Worm (Caenorhabditis elegans) whole organism, late embryonic: ENCODE data around the gene T05B4.12.

ENCODE experiments used
- ama-1 ChIP-seq: fragments of 150-350 bp; optimal IDR thresholded peaks from 2 replicates; lab custom pipeline; 2014
- ceh-30 ChIP-seq: fragments of 150-350 bp; optimal IDR thresholded peaks from 2 replicates; lab custom pipeline; 2014; ENCODE audit warnings: missing biosample characterization, missing genetic modification characterization
- dmd-4 ChIP-seq: sonication (generic microtip); optimal IDR thresholded peaks from 2 replicates; lab custom pipeline; 2016; ENCODE audit warnings: borderline replicate concordance, missing genetic modification characterization, missing compliant biosample characterization
- elt-2 ChIP-seq: sonication (generic microtip); optimal IDR thresholded peaks from 2 replicates; lab custom pipeline; 2016; ENCODE audit warnings: missing genetic modification reagents, missing genetic modification characterization, missing compliant biosample characterization
- ets-4 ChIP-seq: sonication (generic microtip); optimal IDR thresholded peaks from 2 replicates; lab custom pipeline; 2016; ENCODE audit warnings: missing genetic modification characterization, missing compliant biosample characterization
- eyg-1 ChIP-seq: sonication (generic microtip); optimal IDR thresholded peaks from 2 replicates; lab custom pipeline; 2016; ENCODE audit warnings: missing genotype, missing genetic modification characterization, missing compliant biosample characterization
- hlh-15 ChIP-seq: sonication (generic microtip); optimal IDR thresholded peaks from 2 replicates; lab custom pipeline; 2016; ENCODE audit warnings: missing genetic modification characterization, missing compliant biosample characterization
- lin-11 ChIP-seq: fragments of 200-800 bp; sonication (Bioruptor generic); optimal IDR thresholded peaks from 2 replicates; lab custom pipeline; 2018; ENCODE audit warnings: mild to moderate bottlenecking, missing genetic modification characterization, missing compliant biosample characterization
- pag-3 ChIP-seq: sonication (generic microtip); optimal IDR thresholded peaks from 2 replicates; lab custom pipeline; 2016; ENCODE audit warnings: missing compliant biosample characterization, missing genetic modification characterization, borderline replicate concordance
- pha-2 ChIP-seq: sonication (generic microtip); optimal IDR thresholded peaks from 2 replicates; lab custom pipeline; 2017; ENCODE audit warnings: mild to moderate bottlenecking, missing genetic modification characterization, missing compliant biosample characterization
- pha-4 ChIP-seq: fragments of 150-350 bp; optimal IDR thresholded peaks from 2 replicates; lab custom pipeline; 2018; ENCODE audit warnings: missing biosample characterization, missing genetic modification reagents, missing genetic modification characterization
- sox-4 ChIP-seq: sonication (generic microtip); optimal IDR thresholded peaks from 2 replicates; lab custom pipeline; 2017; ENCODE audit warnings: mild to moderate bottlenecking, missing genetic modification characterization, inconsistent platforms, missing compliant biosample characterization
- tbx-7 ChIP-seq: sonication (generic microtip); optimal IDR thresholded peaks from 2 replicates; lab custom pipeline; 2016; ENCODE audit warnings: missing genotype, missing genetic modification characterization, missing compliant biosample characterization

- TF ChIP-seq pha-4 (tag; lab: Kevin White, UChicago), result no peak
- no peak for TF ChIP-seq dmd-4 (tag; lab: Kevin White, UChicago)
- TF ChIP-seq ceh-30 (tag; lab: Kevin White, UChicago), result no peak
- TF ChIP-seq eyg-1 (tag; lab: Kevin White, UChicago), result no peak
- TF ChIP-seq elt-2 (tag; lab: Kevin White, UChicago), result no peak
- TF ChIP-seq hlh-15 (tag; lab: Kevin White, UChicago), result no peak
- TF ChIP-seq tbx-7 (tag; lab: Kevin White, UChicago), result no peak
- no peak for TF ChIP-seq pha-2
- TF ChIP-seq ets-4 (tag; lab: Kevin White, UChicago), result no peak
- no peak for TF ChIP-seq lin-11 (tag; lab: Kevin White, UChicago)
- TF ChIP-seq pag-3 (tag; lab: Kevin White, UChicago), result no peak
- TF ChIP-seq sox-4 (tag; lab: Kevin White, UChicago), result no peak
- no peak for TF ChIP-seq ama-1 (lab: Kevin White, UChicago)
Measured at ce11 chrV:4112516-4112915, 13.3 kb downstream of the T05B4.12 start, which contains the start of gene srw-134.
